Worm (Caenorhabditis elegans) whole organism, mixed stage, embryonic: ENCODE measurements around the gene ttn-1.

ENCODE experiments used
- M03D4.4 ChIP-seq: sonication (generic microtip); optimal IDR thresholded peaks from 2 replicates; lab custom pipeline; 2017; ENCODE audit warnings: mild to moderate bottlenecking, missing genetic modification characterization, missing compliant biosample characterization
- bed-3 ChIP-seq: fragments of 200-800 bp; sonication (Bioruptor generic); optimal IDR thresholded peaks from 3 replicates; lab custom pipeline; 2018; ENCODE audit warnings: mild to moderate bottlenecking, missing genetic modification characterization, moderate library complexity, missing compliant biosample characterization
- blmp-1 ChIP-seq: fragments of 150-350 bp; optimal IDR thresholded peaks from 2 replicates; lab custom pipeline; 2014; ENCODE audit warnings: missing biosample characterization, missing genetic modification characterization
- ceh-39 ChIP-seq: fragments of 150-350 bp; optimal IDR thresholded peaks from 2 replicates; lab custom pipeline; 2014; ENCODE audit warnings: missing biosample characterization, missing genetic modification characterization
- ceh-43 ChIP-seq: fragments of 200-800 bp; sonication (Bioruptor generic); optimal IDR thresholded peaks from 2 replicates; lab custom pipeline; 2018; ENCODE audit warnings: mild to moderate bottlenecking, missing genetic modification characterization, moderate library complexity, missing compliant biosample characterization
- ceh-83 ChIP-seq: fragments of 200-800 bp; sonication (Bioruptor generic); optimal IDR thresholded peaks from 2 replicates; lab custom pipeline; 2018; ENCODE audit warnings: mild to moderate bottlenecking, missing genetic modification characterization, missing compliant biosample characterization
- ces-1 ChIP-seq: fragments of 150-350 bp; optimal IDR thresholded peaks from 2 replicates; lab custom pipeline; 2014; ENCODE audit warnings: missing biosample characterization, missing genetic modification reagents, missing genetic modification characterization
- cnd-1 ChIP-seq: fragments of 200-800 bp; sonication (Bioruptor generic); optimal IDR thresholded peaks from 2 replicates; lab custom pipeline; 2018; ENCODE audit warnings: mild to moderate bottlenecking, missing genetic modification characterization, missing compliant biosample characterization
- drap-1 ChIP-seq: fragments of 200-800 bp; sonication (Bioruptor generic); optimal IDR thresholded peaks from 3 replicates; lab custom pipeline; 2018; ENCODE audit warnings: mild to moderate bottlenecking, missing genetic modification characterization, missing compliant biosample characterization
- elt-1 ChIP-seq: sonication (generic microtip); optimal IDR thresholded peaks from 2 replicates; lab custom pipeline; 2017; ENCODE audit warnings: missing genetic modification characterization, mild to moderate bottlenecking, missing compliant biosample characterization, antibody characterized with exemption, moderate library complexity, borderline replicate concordance; ENCODE audit not compliant: insufficient read depth
- elt-3 ChIP-seq: fragments of 150-350 bp; optimal IDR thresholded peaks from 2 replicates; lab custom pipeline; 2014; ENCODE audit warnings: missing biosample characterization, missing genetic modification characterization
- flh-1 ChIP-seq: fragments of 200-800 bp; sonication (Bioruptor generic); optimal IDR thresholded peaks from 2 replicates; lab custom pipeline; 2018; ENCODE audit warnings: mild to moderate bottlenecking, missing genetic modification characterization, moderate library complexity, missing compliant biosample characterization
- ham-2 ChIP-seq: fragments of 200-800 bp; sonication (Bioruptor generic); optimal IDR thresholded peaks from 2 replicates; lab custom pipeline; 2018; ENCODE audit warnings: mild to moderate bottlenecking, missing genetic modification characterization, missing compliant biosample characterization
- hlh-1 ChIP-seq: fragments of 150-350 bp; optimal IDR thresholded peaks from 2 replicates; lab custom pipeline; 2014; ENCODE audit warnings: missing biosample characterization, missing genetic modification reagents, missing genetic modification characterization
- lin-13 ChIP-seq: fragments of 150-350 bp; optimal IDR thresholded peaks from 2 replicates; lab custom pipeline; 2014; ENCODE audit warnings: missing biosample characterization, missing genetic modification characterization
- lin-32 ChIP-seq: fragments of 200-800 bp; sonication (Bioruptor generic); optimal IDR thresholded peaks from 2 replicates; lab custom pipeline; 2018; ENCODE audit warnings: mild to moderate bottlenecking, missing genetic modification characterization, missing compliant biosample characterization
- lsy-2 ChIP-seq: fragments of 150-350 bp; optimal IDR thresholded peaks from 2 replicates; lab custom pipeline; 2014; ENCODE audit warnings: missing biosample characterization, missing genetic modification characterization
- mab-5 ChIP-seq: fragments of 150-350 bp; optimal IDR thresholded peaks from 2 replicates; lab custom pipeline; 2014; ENCODE audit warnings: missing biosample characterization, missing genetic modification characterization
- mep-1 ChIP-seq: fragments of 150-350 bp; optimal IDR thresholded peaks from 2 replicates; lab custom pipeline; 2017; ENCODE audit warnings: missing biosample characterization, missing genetic modification reagents, missing genetic modification characterization, inconsistent platforms
- mls-2 ChIP-seq: sonication (generic microtip); optimal IDR thresholded peaks from 2 replicates; lab custom pipeline; 2016; ENCODE audit warnings: mild to moderate bottlenecking, missing genetic modification characterization, moderate library complexity, missing compliant biosample characterization
- nhr-12 ChIP-seq: fragments of 150-350 bp; optimal IDR thresholded peaks from 2 replicates; lab custom pipeline; 2014; ENCODE audit warnings: missing biosample characterization, missing genetic modification characterization
- nhr-2 ChIP-seq: fragments of 150-350 bp; optimal IDR thresholded peaks from 2 replicates; lab custom pipeline; 2014; ENCODE audit warnings: missing biosample characterization, missing genetic modification characterization
- nhr-237 ChIP-seq: fragments of 150-350 bp; optimal IDR thresholded peaks from 2 replicates; lab custom pipeline; 2014; ENCODE audit warnings: missing biosample characterization, missing genetic modification characterization
- nhr-28 ChIP-seq: fragments of 150-350 bp; optimal IDR thresholded peaks from 2 replicates; lab custom pipeline; 2014; ENCODE audit warnings: missing biosample characterization, missing genetic modification characterization
- nhr-76 ChIP-seq: sonication (generic microtip); optimal IDR thresholded peaks from 2 replicates; lab custom pipeline; 2017; ENCODE audit warnings: missing biosample characterization, missing genetic modification characterization
- pha-4 ChIP-seq: fragments of 150-350 bp; optimal IDR thresholded peaks from 2 replicates; lab custom pipeline; 2018; ENCODE audit warnings: missing biosample characterization, missing genetic modification reagents, missing genetic modification characterization
- sem-2 ChIP-seq: fragments of 200-800 bp; sonication (Bioruptor generic); optimal IDR thresholded peaks from 2 replicates; lab custom pipeline; 2018; ENCODE audit warnings: mild to moderate bottlenecking, missing genetic modification characterization, missing compliant biosample characterization
- snpc-4 ChIP-seq: fragments of 150-350 bp; optimal IDR thresholded peaks from 2 replicates; lab custom pipeline; 2014; ENCODE audit warnings: missing biosample characterization, missing genetic modification characterization
- sptf-1 ChIP-seq: sonication (generic microtip); optimal IDR thresholded peaks from 2 replicates; lab custom pipeline; 2017; ENCODE audit warnings: mild to moderate bottlenecking, missing genetic modification characterization, moderate library complexity, missing compliant biosample characterization
- tbx-8 ChIP-seq: fragments of 200-800 bp; sonication (Bioruptor generic); optimal IDR thresholded peaks from 2 replicates; lab custom pipeline; 2018; ENCODE audit warnings: mild to moderate bottlenecking, missing genetic modification characterization, moderate library complexity, missing compliant biosample characterization
- unc-120 ChIP-seq: sonication (generic microtip); optimal IDR thresholded peaks from 2 replicates; lab custom pipeline; 2017; ENCODE audit warnings: missing genetic modification characterization, missing compliant biosample characterization; ENCODE audit not compliant: poor library complexity, severe bottlenecking
- unc-39 ChIP-seq: fragments of 150-350 bp; optimal IDR thresholded peaks from 2 replicates; lab custom pipeline; 2014; ENCODE audit warnings: missing biosample characterization, missing genetic modification characterization
- unc-62 ChIP-seq: fragments of 150-350 bp; optimal IDR thresholded peaks from 2 replicates; lab custom pipeline; 2014; ENCODE audit warnings: missing biosample characterization, missing genetic modification reagents, missing genetic modification characterization
- zip-8 ChIP-seq: fragments of 150-350 bp; optimal IDR thresholded peaks from 2 replicates; lab custom pipeline; 2014; ENCODE audit warnings: missing biosample characterization, missing genetic modification characterization
- ztf-11 ChIP-seq: fragments of 150-350 bp; optimal IDR thresholded peaks from 2 replicates; lab custom pipeline; 2014; ENCODE audit warnings: missing biosample characterization, missing genetic modification characterization

The ttn-1 gene

DNA sequence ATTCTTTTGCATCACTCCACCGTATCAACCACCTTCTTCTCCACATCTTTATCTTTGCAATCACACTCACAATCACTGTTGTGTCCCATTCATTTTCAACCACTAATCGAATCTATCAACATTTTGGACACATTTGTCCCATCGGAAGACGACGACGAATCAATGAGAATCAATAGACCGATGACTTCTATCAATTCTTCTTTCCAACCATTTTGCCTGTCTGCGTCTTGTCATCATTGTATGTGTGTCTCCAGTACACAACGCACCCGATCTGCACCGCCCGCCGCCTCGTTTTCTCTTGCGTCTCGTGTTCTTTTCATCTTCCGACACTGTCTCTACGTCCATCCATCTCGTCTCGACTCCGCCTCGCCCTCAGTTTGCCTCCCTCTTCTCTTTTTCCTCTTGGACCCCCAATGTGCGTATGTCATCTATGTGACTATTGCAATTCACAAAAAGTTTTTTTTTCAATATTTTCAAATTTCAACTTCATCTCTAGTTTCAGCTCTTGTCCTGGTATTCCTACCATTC is 44.1 kb upstream of the ttn-1 start, which contains the start of gene dmd-7:
dmd-7 (plus strand) TSS at position 478 of the 528 bp plus-strand sequence.
- TF ChIP-seq zip-8 (tag; lab: Kevin White, UChicago) (no peak), lin-32 (no peak), cnd-1 (no peak), blmp-1 (tag; lab: Kevin White, UChicago) (no peak), elt-1 (peak; percentile 49), mab-5 (tag; lab: Kevin White, UChicago) (no peak), nhr-237 (tag; lab: Kevin White, UChicago) (peak; percentile 81), nhr-76 (tag; lab: Kevin White, UChicago) (no peak), M03D4.4 (tag; lab: Kevin White, UChicago) (no peak), pha-4 (tag; lab: Kevin White, UChicago) (peak; percentile 29), tbx-8 (GFP tag; lab: Kevin White, UChicago) (no peak), bed-3 (no peak), sem-2 (no peak), mep-1 (peak; percentile 23), nhr-12 (tag; lab: Kevin White, UChicago) (no peak), elt-3 (tag; lab: Kevin White, UChicago) (peak; percentile 80), ceh-43 (GFP tag; lab: Kevin White, UChicago) (no peak), ham-2 (GFP tag; lab: Kevin White, UChicago) (no peak), lin-13 (tag; lab: Kevin White, UChicago) (no peak), nhr-28 (tag; lab: Kevin White, UChicago) (no peak), ceh-39 (no peak), nhr-2 (tag; lab: Kevin White, UChicago) (peak; percentile 24), ztf-11 (tag; lab: Kevin White, UChicago) (no peak), unc-62 (GFP tag; lab: Kevin White, UChicago) (peak; percentile 92), sptf-1 (tag; lab: Kevin White, UChicago) (no peak), ceh-83 (no peak), flh-1 (no peak), snpc-4 (tag; lab: Kevin White, UChicago) (no peak), hlh-1 (peak; percentile 54), ces-1 (peak; percentile 61), unc-120 (tag; lab: Kevin White, UChicago) (peak; percentile 24), drap-1 (GFP tag; lab: Kevin White, UChicago) (no peak), unc-39 (tag; lab: Kevin White, UChicago) (no peak), lsy-2 (tag; lab: Kevin White, UChicago) (peak; percentile 39), mls-2 (no peak)

DNA sequence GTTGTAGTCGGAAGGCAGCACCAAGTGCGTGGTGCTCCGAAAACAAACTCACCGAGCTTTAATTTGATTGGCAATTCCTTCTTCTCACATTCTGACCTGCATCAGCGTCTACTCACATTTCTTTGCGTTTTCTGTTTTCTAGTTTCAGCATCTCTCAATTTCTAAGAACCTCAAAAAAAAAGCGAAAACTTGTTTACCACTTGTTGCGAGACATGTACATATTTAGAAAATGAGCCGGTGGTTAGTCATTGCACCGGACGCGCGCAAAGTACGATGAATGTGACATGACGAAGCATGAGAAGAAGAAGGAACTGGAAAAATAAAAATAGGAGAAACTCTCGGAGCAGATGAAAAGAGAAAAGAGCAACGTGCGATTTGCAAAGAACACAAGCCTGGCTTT is 42.2 kb upstream of the ttn-1 start:
- TF ChIP-seq tbx-8 (GFP tag; lab: Kevin White, UChicago), result no peak
- peak; percentile 26 for TF ChIP-seq ces-1

ce11 chrV:6243260-6243659 is 40.8 kb upstream of the ttn-1 start:
- TF ChIP-seq mls-2, result no peak

DNA sequence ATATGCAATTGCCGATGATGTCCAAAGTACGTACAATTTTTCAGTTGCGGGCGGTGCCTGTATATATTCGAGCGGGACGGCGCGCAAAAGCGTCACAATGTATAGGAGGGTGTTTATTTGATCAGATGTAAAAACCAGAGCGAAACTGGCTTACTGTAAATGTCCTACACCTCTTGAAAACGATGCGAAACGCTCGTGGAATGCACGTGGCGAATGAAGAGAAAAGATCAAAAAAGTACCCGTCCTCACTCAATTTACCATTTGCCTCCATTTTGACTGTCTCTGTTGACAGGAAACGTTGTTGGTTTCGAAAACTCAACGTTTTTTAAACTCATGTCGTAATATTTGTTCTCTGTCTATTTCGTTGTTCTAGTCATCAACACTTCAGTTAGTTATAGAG is 38.3 kb upstream of the ttn-1 start:
- TF ChIP-seq ham-2 (GFP tag; lab: Kevin White, UChicago) (no peak), tbx-8 (GFP tag; lab: Kevin White, UChicago) (no peak), mep-1 (no peak), snpc-4 (tag; lab: Kevin White, UChicago) (no peak)
- TF ChIP-seq, all 35 proteins: peak for 0

DNA sequence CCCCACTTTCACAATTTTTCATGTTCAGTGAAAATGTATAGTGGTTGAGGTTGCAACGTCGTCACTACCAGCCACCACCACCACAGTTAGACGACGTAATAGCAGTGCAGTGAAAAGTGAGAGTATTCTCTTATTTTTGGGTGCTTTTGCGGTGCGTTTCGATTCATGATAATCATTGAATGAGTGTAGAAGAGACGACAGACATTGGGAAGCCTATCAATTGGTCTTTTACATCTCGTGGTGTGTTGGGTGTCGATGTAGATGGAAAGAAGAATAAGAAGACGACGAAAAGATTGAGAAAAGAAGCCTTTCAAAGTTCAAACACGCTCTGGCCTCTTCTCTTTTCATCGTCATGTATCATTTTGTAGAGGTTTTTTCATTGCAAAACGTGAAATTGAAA is 37.4 kb upstream of the ttn-1 start:
- no peak for TF ChIP-seq unc-39 (tag; lab: Kevin White, UChicago)
- no peak for TF ChIP-seq ceh-83
- no peak for TF ChIP-seq nhr-2 (tag; lab: Kevin White, UChicago)
- TF ChIP-seq nhr-237 (tag; lab: Kevin White, UChicago), result no peak
- TF ChIP-seq hlh-1, result no peak
- TF ChIP-seq drap-1 (GFP tag; lab: Kevin White, UChicago), result no peak
- TF ChIP-seq ces-1, result no peak
- TF ChIP-seq nhr-12 (tag; lab: Kevin White, UChicago), result no peak
- TF ChIP-seq elt-1, result no peak
- TF ChIP-seq ceh-39, result no peak
- TF ChIP-seq elt-3 (tag; lab: Kevin White, UChicago), result no peak
- TF ChIP-seq bed-3, result no peak
- TF ChIP-seq lin-13 (tag; lab: Kevin White, UChicago), result no peak
- TF ChIP-seq cnd-1, result no peak
- no peak for TF ChIP-seq ham-2 (GFP tag; lab: Kevin White, UChicago)
- TF ChIP-seq blmp-1 (tag; lab: Kevin White, UChicago), result no peak
- TF ChIP-seq pha-4 (tag; lab: Kevin White, UChicago), result no peak
- TF ChIP-seq tbx-8 (GFP tag; lab: Kevin White, UChicago), result no peak
- TF ChIP-seq nhr-76 (tag; lab: Kevin White, UChicago), result no peak
- no peak for TF ChIP-seq sem-2
